Fruit fly (Drosophila melanogaster): Measurements from ENCODE around the gene mtgo.

The mtgo gene

DNA sequence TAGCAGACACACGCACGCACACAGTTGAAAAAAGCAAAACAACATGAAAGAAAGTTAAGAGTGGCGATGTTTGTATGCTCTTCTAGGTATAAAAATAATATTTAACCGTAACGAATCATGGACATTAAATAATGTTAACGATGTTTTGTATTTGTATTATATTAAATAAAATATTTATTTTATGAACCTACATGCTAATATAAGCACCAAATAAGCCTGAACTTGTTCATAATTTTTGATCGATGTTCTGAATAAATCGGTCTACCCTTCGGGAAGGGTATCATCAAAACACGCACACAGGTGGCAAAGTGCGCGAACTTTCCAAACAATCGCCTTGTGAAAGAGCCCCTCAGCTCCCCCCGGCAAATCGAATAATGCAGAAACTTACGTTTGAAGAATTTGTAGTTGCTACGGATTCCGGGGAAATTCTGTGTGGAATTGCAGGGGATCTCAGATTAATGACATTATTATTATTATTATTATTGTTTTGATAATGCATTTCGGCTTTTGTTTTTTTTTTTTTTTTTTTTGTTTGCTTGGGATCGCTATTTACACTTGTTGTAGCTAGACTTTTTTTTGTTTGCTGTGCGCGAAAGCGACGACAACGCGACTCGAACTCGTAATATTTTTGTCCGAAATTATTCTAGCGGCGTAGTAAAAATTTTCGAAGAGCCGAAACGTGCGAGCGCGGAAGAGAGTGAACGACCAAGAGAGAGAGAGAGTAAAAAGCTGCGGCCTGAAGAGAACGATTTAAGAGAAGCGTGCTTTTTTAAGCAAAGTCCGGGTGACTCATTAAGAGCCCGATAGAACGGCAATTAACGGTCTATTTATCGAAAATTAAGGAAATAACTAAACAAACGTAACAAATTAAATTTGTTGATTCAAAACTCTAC, 25.0 kb upstream of the mtgo start (continued):
- peak; percentile 59 for TF ChIP-seq sqz (GFP tag; optimal IDR thresholded peaks at IDR 0.05)
- TF ChIP-seq CG2202 (tag; optimal IDR thresholded peaks at IDR 0.05), result no peak
- TF ChIP-seq CG1647 (GFP tag; optimal IDR thresholded peaks at IDR 0.05), result no peak
- no peak for TF ChIP-seq HLHmδ (GFP tag; optimal IDR thresholded peaks at IDR 0.05)
- no peak for TF ChIP-seq eve (GFP tag; optimal IDR thresholded peaks at IDR 0.05)
- TF ChIP-seq yki (optimal IDR thresholded peaks at IDR 0.05), result peak; percentile 71
- TF ChIP-seq Atf3 (GFP tag; optimal IDR thresholded peaks at IDR 0.05), result no peak
- peak; percentile 49 for TF ChIP-seq phol (tag; optimal IDR thresholded peaks at IDR 0.05)
- peak; percentile 56 for TF ChIP-seq CG13424 (tag; optimal IDR thresholded peaks at IDR 0.05)
- no peak for TF ChIP-seq CG11560 (tag; IDR thresholded peaks at IDR 0.05)
- no peak for TF ChIP-seq odd (GFP tag; optimal IDR thresholded peaks at IDR 0.05)
- TF ChIP-seq CG10267 (tag; optimal IDR thresholded peaks at IDR 0.05), result no peak
- no peak for TF ChIP-seq CG14014 (GFP tag; IDR thresholded peaks at IDR 0.05)
- no peak for TF ChIP-seq CG15696 (tag; optimal IDR thresholded peaks at IDR 0.05)
- TF ChIP-seq tup (GFP tag; optimal IDR thresholded peaks at IDR 0.05), result no peak
- TF ChIP-seq TFAM (GFP tag; optimal IDR thresholded peaks at IDR 0.05), result no peak
- peak; percentile 15 for TF ChIP-seq tin (GFP tag; optimal IDR thresholded peaks at IDR 0.05)
- TF ChIP-seq ERR (GFP tag; optimal IDR thresholded peaks at IDR 0.05), result no peak
- no peak for TF ChIP-seq trh (GFP tag; optimal IDR thresholded peaks at IDR 0.05)
- TF ChIP-seq wdn (GFP tag; IDR thresholded peaks at IDR 0.05), result no peak
- TF ChIP-seq H15 (GFP tag; IDR thresholded peaks at IDR 0.05), result 0 out of 3 replicates have a peak, but pooled peaks have one; percentile 31
- no peak for TF ChIP-seq Dip3 (GFP tag; optimal IDR thresholded peaks at IDR 0.05)
- TF ChIP-seq prd (optimal IDR thresholded peaks at IDR 0.05), result no peak
- peak; percentile 42; the same call in 1 of the 3 replicates for TF ChIP-seq prd (GFP tag; IDR thresholded peaks at IDR 0.05)
- TF ChIP-seq CG3065 (GFP tag; optimal IDR thresholded peaks at IDR 0.05), result no peak
- no peak for TF ChIP-seq CG4282 (GFP tag; optimal IDR thresholded peaks at IDR 0.05)
- TF ChIP-seq ewg (GFP tag; optimal IDR thresholded peaks at IDR 0.05), result peak; percentile 14
- peak; percentile 29 for TF ChIP-seq CG4707 (GFP tag; optimal IDR thresholded peaks at IDR 0.05)
- peak; percentile 44 for TF ChIP-seq CG9437 (GFP tag; optimal IDR thresholded peaks at IDR 0.05)
- no peak for TF ChIP-seq Gsc (GFP tag; IDR thresholded peaks at IDR 0.05)
- peak; percentile 11 for TF ChIP-seq Chrac-16 (GFP tag; optimal IDR thresholded peaks at IDR 0.05)
- no peak for TF ChIP-seq Ssrp (tag; optimal IDR thresholded peaks at IDR 0.05)
- peak; percentile 70 for TF ChIP-seq Med (GFP tag)
- TF ChIP-seq fd102C (GFP tag; optimal IDR thresholded peaks at IDR 0.05), result no peak
- TF ChIP-seq CG11696 (GFP tag; IDR thresholded peaks at IDR 0.05), result peak; percentile 36; the same call in 1 of the 2 replicates
- TF ChIP-seq HHEX (GFP tag; optimal IDR thresholded peaks at IDR 0.05), result peak; percentile 11
- TF ChIP-seq dmrt11E (tag; optimal IDR thresholded peaks at IDR 0.05), result no peak
- TF ChIP-seq CG12299 (tag; optimal IDR thresholded peaks at IDR 0.05), result no peak
- peak in 1 of 2 experiments; percentile 50 for TF ChIP-seq Pdp1 (GFP tag; optimal IDR thresholded peaks at IDR 0.05)
- no peak for TF ChIP-seq zen2 (GFP tag; IDR thresholded peaks at IDR 0.05; ENCODE audit: partially characterized antibody)
- peak; percentile 1 for TF ChIP-seq en (GFP tag; optimal IDR thresholded peaks at IDR 0.05)
- no peak for TF ChIP-seq Dip2 (GFP tag; IDR thresholded peaks at IDR 0.05)
- TF ChIP-seq sr (GFP tag; IDR thresholded peaks at IDR 0.05), result no peak
- no peak for TF ChIP-seq aop (GFP tag; IDR thresholded peaks at IDR 0.05)
- no peak for TF ChIP-seq cad (GFP tag; optimal IDR thresholded peaks at IDR 0.05)
- TF ChIP-seq Aef1 (GFP tag; IDR thresholded peaks at IDR 0.05), result no peak
- TF ChIP-seq onecut (GFP tag; IDR thresholded peaks at IDR 0.05), result no peak; the same call in 1 of the 2 replicates
- TF ChIP-seq ATbp (GFP tag; optimal IDR thresholded peaks at IDR 0.05), result peak; percentile 69
- TF ChIP-seq Dfd (GFP tag; optimal IDR thresholded peaks at IDR 0.05), result no peak
- TF ChIP-seq jing (GFP tag; optimal IDR thresholded peaks at IDR 0.05), result no peak

Measured in whole organism, embryonic.